Worm (Caenorhabditis elegans) whole organism, L4/young adult: ENCODE results near the gene fbxl-2.

Experiments
- W03F9.2 ChIP-seq: fragments of 150-350 bp; optimal IDR thresholded peaks from 2 replicates; lab custom pipeline; 2014; ENCODE audit warnings: missing biosample characterization, missing genetic modification characterization
- him-1 ChIP-seq: sonication (generic microtip); optimal IDR thresholded peaks from 2 replicates; lab custom pipeline; 2016; ENCODE audit warnings: missing genotype, missing genetic modification reagents, missing genetic modification characterization, missing compliant biosample characterization

ce11 chrIII:4708909-4709308, 48.2 kb upstream of the fbxl-2 start, which contains the start of gene T04A8.18:
- TF ChIP-seq him-1 (tag; lab: Kevin White, UChicago) (no peak), W03F9.2 (tag; lab: Kevin White, UChicago) (no peak)
